Worm (Caenorhabditis elegans) whole organism, mixed stage, embryonic: ENCODE measurements around the gene cank-26.

Experiments used
- M03D4.4 ChIP-seq: sonication (generic microtip); optimal IDR thresholded peaks from 2 replicates; lab custom pipeline; 2017; ENCODE audit warnings: mild to moderate bottlenecking, missing genetic modification characterization, missing compliant biosample characterization
- blmp-1 ChIP-seq: fragments of 150-350 bp; optimal IDR thresholded peaks from 2 replicates; lab custom pipeline; 2014; ENCODE audit warnings: missing biosample characterization, missing genetic modification characterization
- ceh-39 ChIP-seq: fragments of 150-350 bp; optimal IDR thresholded peaks from 2 replicates; lab custom pipeline; 2014; ENCODE audit warnings: missing biosample characterization, missing genetic modification characterization
- ceh-43 ChIP-seq: fragments of 200-800 bp; sonication (Bioruptor generic); optimal IDR thresholded peaks from 2 replicates; lab custom pipeline; 2018; ENCODE audit warnings: mild to moderate bottlenecking, missing genetic modification characterization, moderate library complexity, missing compliant biosample characterization
- ceh-83 ChIP-seq: fragments of 200-800 bp; sonication (Bioruptor generic); optimal IDR thresholded peaks from 2 replicates; lab custom pipeline; 2018; ENCODE audit warnings: mild to moderate bottlenecking, missing genetic modification characterization, missing compliant biosample characterization
- ces-1 ChIP-seq: fragments of 150-350 bp; optimal IDR thresholded peaks from 2 replicates; lab custom pipeline; 2014; ENCODE audit warnings: missing biosample characterization, missing genetic modification reagents, missing genetic modification characterization
- cnd-1 ChIP-seq: fragments of 200-800 bp; sonication (Bioruptor generic); optimal IDR thresholded peaks from 2 replicates; lab custom pipeline; 2018; ENCODE audit warnings: mild to moderate bottlenecking, missing genetic modification characterization, missing compliant biosample characterization
- drap-1 ChIP-seq: fragments of 200-800 bp; sonication (Bioruptor generic); optimal IDR thresholded peaks from 3 replicates; lab custom pipeline; 2018; ENCODE audit warnings: mild to moderate bottlenecking, missing genetic modification characterization, missing compliant biosample characterization
- elt-1 ChIP-seq: sonication (generic microtip); optimal IDR thresholded peaks from 2 replicates; lab custom pipeline; 2017; ENCODE audit warnings: missing genetic modification characterization, mild to moderate bottlenecking, missing compliant biosample characterization, antibody characterized with exemption, moderate library complexity, borderline replicate concordance; ENCODE audit not compliant: insufficient read depth
- elt-3 ChIP-seq: fragments of 150-350 bp; optimal IDR thresholded peaks from 2 replicates; lab custom pipeline; 2014; ENCODE audit warnings: missing biosample characterization, missing genetic modification characterization
- flh-1 ChIP-seq: fragments of 200-800 bp; sonication (Bioruptor generic); optimal IDR thresholded peaks from 2 replicates; lab custom pipeline; 2018; ENCODE audit warnings: mild to moderate bottlenecking, missing genetic modification characterization, moderate library complexity, missing compliant biosample characterization
- ham-2 ChIP-seq: fragments of 200-800 bp; sonication (Bioruptor generic); optimal IDR thresholded peaks from 2 replicates; lab custom pipeline; 2018; ENCODE audit warnings: mild to moderate bottlenecking, missing genetic modification characterization, missing compliant biosample characterization
- hlh-1 ChIP-seq: fragments of 150-350 bp; optimal IDR thresholded peaks from 2 replicates; lab custom pipeline; 2014; ENCODE audit warnings: missing biosample characterization, missing genetic modification reagents, missing genetic modification characterization
- lin-13 ChIP-seq: fragments of 150-350 bp; optimal IDR thresholded peaks from 2 replicates; lab custom pipeline; 2014; ENCODE audit warnings: missing biosample characterization, missing genetic modification characterization
- lin-32 ChIP-seq: fragments of 200-800 bp; sonication (Bioruptor generic); optimal IDR thresholded peaks from 2 replicates; lab custom pipeline; 2018; ENCODE audit warnings: mild to moderate bottlenecking, missing genetic modification characterization, missing compliant biosample characterization
- lsy-2 ChIP-seq: fragments of 150-350 bp; optimal IDR thresholded peaks from 2 replicates; lab custom pipeline; 2014; ENCODE audit warnings: missing biosample characterization, missing genetic modification characterization
- mab-5 ChIP-seq: fragments of 150-350 bp; optimal IDR thresholded peaks from 2 replicates; lab custom pipeline; 2014; ENCODE audit warnings: missing biosample characterization, missing genetic modification characterization
- mep-1 ChIP-seq: fragments of 150-350 bp; optimal IDR thresholded peaks from 2 replicates; lab custom pipeline; 2017; ENCODE audit warnings: missing biosample characterization, missing genetic modification reagents, missing genetic modification characterization, inconsistent platforms
- mls-2 ChIP-seq: sonication (generic microtip); optimal IDR thresholded peaks from 2 replicates; lab custom pipeline; 2016; ENCODE audit warnings: mild to moderate bottlenecking, missing genetic modification characterization, moderate library complexity, missing compliant biosample characterization
- nhr-2 ChIP-seq: fragments of 150-350 bp; optimal IDR thresholded peaks from 2 replicates; lab custom pipeline; 2014; ENCODE audit warnings: missing biosample characterization, missing genetic modification characterization
- nhr-237 ChIP-seq: fragments of 150-350 bp; optimal IDR thresholded peaks from 2 replicates; lab custom pipeline; 2014; ENCODE audit warnings: missing biosample characterization, missing genetic modification characterization
- nhr-28 ChIP-seq: fragments of 150-350 bp; optimal IDR thresholded peaks from 2 replicates; lab custom pipeline; 2014; ENCODE audit warnings: missing biosample characterization, missing genetic modification characterization
- nhr-76 ChIP-seq: sonication (generic microtip); optimal IDR thresholded peaks from 2 replicates; lab custom pipeline; 2017; ENCODE audit warnings: missing biosample characterization, missing genetic modification characterization
- pha-4 ChIP-seq: fragments of 150-350 bp; optimal IDR thresholded peaks from 2 replicates; lab custom pipeline; 2018; ENCODE audit warnings: missing biosample characterization, missing genetic modification reagents, missing genetic modification characterization
- sem-2 ChIP-seq: fragments of 200-800 bp; sonication (Bioruptor generic); optimal IDR thresholded peaks from 2 replicates; lab custom pipeline; 2018; ENCODE audit warnings: mild to moderate bottlenecking, missing genetic modification characterization, missing compliant biosample characterization
- snpc-4 ChIP-seq: fragments of 150-350 bp; optimal IDR thresholded peaks from 2 replicates; lab custom pipeline; 2014; ENCODE audit warnings: missing biosample characterization, missing genetic modification characterization
- sptf-1 ChIP-seq: sonication (generic microtip); optimal IDR thresholded peaks from 2 replicates; lab custom pipeline; 2017; ENCODE audit warnings: mild to moderate bottlenecking, missing genetic modification characterization, moderate library complexity, missing compliant biosample characterization
- tbx-8 ChIP-seq: fragments of 200-800 bp; sonication (Bioruptor generic); optimal IDR thresholded peaks from 2 replicates; lab custom pipeline; 2018; ENCODE audit warnings: mild to moderate bottlenecking, missing genetic modification characterization, moderate library complexity, missing compliant biosample characterization
- unc-120 ChIP-seq: sonication (generic microtip); optimal IDR thresholded peaks from 2 replicates; lab custom pipeline; 2017; ENCODE audit warnings: missing genetic modification characterization, missing compliant biosample characterization; ENCODE audit not compliant: poor library complexity, severe bottlenecking
- unc-62 ChIP-seq: fragments of 150-350 bp; optimal IDR thresholded peaks from 2 replicates; lab custom pipeline; 2014; ENCODE audit warnings: missing biosample characterization, missing genetic modification reagents, missing genetic modification characterization

cank-26 gene

ce11 chrII:3958673-3959299 is 16.1 kb downstream of the cank-26 start (continued):
- no peak for TF ChIP-seq ham-2 (GFP tag; lab: Kevin White, UChicago)
- no peak for TF ChIP-seq elt-1 (tag; lab: Kevin White, UChicago)
- TF ChIP-seq ceh-83 (GFP tag; lab: Kevin White, UChicago), result no peak
- peak; percentile 71 for TF ChIP-seq unc-120 (tag; lab: Kevin White, UChicago)

ce11 chrII:3957455-3958212 is 17.2 kb downstream of the cank-26 start:
- TF ChIP-seq nhr-237 (tag; lab: Kevin White, UChicago), result no peak
- TF ChIP-seq snpc-4 (tag; lab: Kevin White, UChicago), result no peak
- no peak for TF ChIP-seq blmp-1 (tag; lab: Kevin White, UChicago)
- no peak for TF ChIP-seq drap-1 (GFP tag; lab: Kevin White, UChicago)
- no peak for TF ChIP-seq nhr-76 (tag; lab: Kevin White, UChicago)
- no peak for TF ChIP-seq sem-2
- TF ChIP-seq mab-5 (tag; lab: Kevin White, UChicago), result no peak
- TF ChIP-seq elt-1 (tag; lab: Kevin White, UChicago), result no peak
- peak; percentile 15 for TF ChIP-seq mep-1 (tag; lab: Kevin White, UChicago)
- TF ChIP-seq lin-32 (GFP tag; lab: Kevin White, UChicago), result peak; percentile 69
- peak; percentile 80 for TF ChIP-seq cnd-1 (tag; lab: Kevin White, UChicago)
- TF ChIP-seq flh-1 (GFP tag; lab: Kevin White, UChicago), result no peak
- TF ChIP-seq lsy-2 (tag; lab: Kevin White, UChicago), result no peak
- peak; percentile 9 for TF ChIP-seq mls-2 (tag; lab: Kevin White, UChicago)
- no peak for TF ChIP-seq sptf-1 (tag; lab: Kevin White, UChicago)
- TF ChIP-seq tbx-8, result no peak
- no peak for TF ChIP-seq ceh-83 (GFP tag; lab: Kevin White, UChicago)
- peak; percentile 69 for TF ChIP-seq unc-62 (GFP tag; lab: Kevin White, UChicago)
- TF ChIP-seq ceh-43 (GFP tag; lab: Kevin White, UChicago), result peak; percentile 3
- no peak for TF ChIP-seq M03D4.4 (tag; lab: Kevin White, UChicago)
- peak; percentile 83 for TF ChIP-seq nhr-2
- TF ChIP-seq ceh-39 (tag; lab: Kevin White, UChicago), result peak; percentile 64
- TF ChIP-seq nhr-28, result no peak
- TF ChIP-seq lin-13 (tag; lab: Kevin White, UChicago), result no peak

- peak; percentile 1 for TF ChIP-seq mab-5 (tag; lab: Kevin White, UChicago)
- peak; percentile 54 for TF ChIP-seq unc-120 (tag; lab: Kevin White, UChicago)
- TF ChIP-seq ham-2 (GFP tag; lab: Kevin White, UChicago), result no peak
- TF ChIP-seq ces-1 (GFP tag; lab: Kevin White, UChicago), result peak; percentile 22
- TF ChIP-seq elt-3 (tag; lab: Kevin White, UChicago), result no peak
- TF ChIP-seq, all 35 proteins: peak for 3
Measured at ce11 chrII:3956744-3957143, 18.1 kb downstream of the cank-26 start.

DNA sequence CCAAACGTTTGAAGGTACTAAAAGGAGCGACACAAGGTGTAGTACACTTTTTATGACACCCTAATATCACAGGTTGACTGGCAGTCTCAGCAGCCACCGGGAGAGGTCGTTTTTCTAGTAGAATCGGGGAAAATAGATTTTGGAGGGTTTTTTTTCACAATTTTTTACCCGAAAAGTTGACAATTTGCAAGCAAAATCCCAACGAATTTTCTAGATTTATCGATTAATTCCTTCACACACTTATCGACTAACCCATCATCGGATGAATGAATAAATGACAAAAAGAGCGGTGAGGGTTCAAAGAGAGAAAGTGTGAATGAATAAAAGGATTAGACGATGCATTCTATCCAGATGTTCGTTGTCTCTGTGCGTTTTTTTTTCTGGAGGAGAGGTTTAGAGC is 18.9 kb downstream of the cank-26 start:
- TF ChIP-seq ceh-39 (tag; lab: Kevin White, UChicago) (peak; percentile 31), drap-1 (GFP tag; lab: Kevin White, UChicago) (no peak), ces-1 (GFP tag; lab: Kevin White, UChicago) (peak; percentile 35)

ce11 chrII:3954838-3955237 is 20.0 kb downstream of the cank-26 start:
- TF ChIP-seq hlh-1 (tag; lab: Kevin White, UChicago), result no peak
- TF ChIP-seq mls-2 (tag; lab: Kevin White, UChicago), result no peak
- no peak for TF ChIP-seq drap-1 (GFP tag; lab: Kevin White, UChicago)
- no peak for TF ChIP-seq sptf-1 (tag; lab: Kevin White, UChicago)
- TF ChIP-seq lin-32 (GFP tag; lab: Kevin White, UChicago), result no peak
- TF ChIP-seq nhr-76 (tag; lab: Kevin White, UChicago), result no peak
- TF ChIP-seq lsy-2 (tag; lab: Kevin White, UChicago), result no peak
- TF ChIP-seq pha-4 (tag; lab: Kevin White, UChicago), result no peak
- TF ChIP-seq mab-5 (tag; lab: Kevin White, UChicago), result no peak
- TF ChIP-seq elt-1 (tag; lab: Kevin White, UChicago), result no peak
